Worm (Caenorhabditis elegans) whole organism, midembryonic: ENCODE results near the gene srab-7.

ENCODE experiments used
- T22C8.4 ChIP-seq: fragments of 200-800 bp; sonication (Bioruptor generic); IDR thresholded peaks from 2 replicates; pipeline ENCODE4 v1.3.6; 2022; ENCODE audit warnings: missing genetic modification characterization, missing compliant biosample characterization
- cog-1 ChIP-seq: sonication (generic microtip); optimal IDR thresholded peaks from 2 replicates; lab custom pipeline; 2016; ENCODE audit warnings: missing genetic modification characterization, missing compliant biosample characterization
- flt-1 ChIP-seq: fragments of 200-800 bp; sonication (Bioruptor generic); IDR thresholded peaks from 2 replicates; pipeline ENCODE4 v1.3.6; 2022; ENCODE audit warnings: missing genetic modification characterization, missing compliant biosample characterization
- klf-2 ChIP-seq: fragments of 200-800 bp; sonication (Bioruptor generic); conservative IDR thresholded peaks from 2 replicates; pipeline ENCODE4 v1.3.6; 2022; ENCODE audit warnings: missing genetic modification reagents, missing genetic modification characterization, missing compliant biosample characterization
- med-1 ChIP-seq: sonication (generic microtip); optimal IDR thresholded peaks from 2 replicates; lab custom pipeline; 2017; ENCODE audit warnings: missing genetic modification characterization, mild to moderate bottlenecking, missing compliant biosample characterization, antibody characterized with exemption, missing genetic modification reagents; ENCODE audit not compliant: insufficient read depth
- ref-1 ChIP-seq: fragments of 200-800 bp; sonication (Bioruptor generic); conservative IDR thresholded peaks from 2 replicates; pipeline ENCODE4 v1.3.6; 2022; ENCODE audit warnings: missing genetic modification reagents, missing genetic modification characterization, missing compliant biosample characterization
- tab-1 ChIP-seq: fragments of 200-800 bp; sonication (Bioruptor generic); IDR thresholded peaks from 2 replicates; pipeline ENCODE4 v1.3.6; 2022; ENCODE audit warnings: missing genetic modification characterization, missing compliant biosample characterization
- ztf-23 ChIP-seq: fragments of 200-800 bp; sonication (Bioruptor generic); IDR thresholded peaks from 2 replicates; pipeline ENCODE4 v1.3.6; 2022; ENCODE audit warnings: missing genetic modification reagents, missing genetic modification characterization, missing compliant biosample characterization
- ztf-29 ChIP-seq: fragments of 200-800 bp; sonication (Bioruptor generic); IDR thresholded peaks from 2 replicates; pipeline ENCODE4 v1.3.6; 2022; ENCODE audit warnings: missing genetic modification reagents, missing genetic modification characterization, missing compliant biosample characterization

The srab-7 gene

ce11 chrV:3176161-3176560, 21.2 kb upstream of the srab-7 start, which contains the start of gene srab-8:
srab-8 (plus strand) TSS chrV:3176461.
- no peak for TF ChIP-seq flt-1 (GFP tag; lab: Robert Waterston, UW)
- TF ChIP-seq T22C8.4 (GFP tag; lab: Robert Waterston, UW): no peak
- no peak for TF ChIP-seq tab-1 (GFP tag; lab: Robert Waterston, UW)
- TF ChIP-seq ztf-23: no peak
- TF ChIP-seq klf-2 (GFP tag; lab: Robert Waterston, UW): no peak
- TF ChIP-seq ztf-29 (GFP tag; lab: Robert Waterston, UW): no peak
- TF ChIP-seq ref-1 (GFP tag; lab: Robert Waterston, UW): no peak
- TF ChIP-seq cog-1 (tag; lab: Kevin White, UChicago): no peak
- TF ChIP-seq med-1 (GFP tag; lab: Kevin White, UChicago): no peak

ce11 chrV:3171625-3172024, 16.7 kb upstream of the srab-7 start:
- peak; percentile 57; the same call in 1 of the 2 replicates for TF ChIP-seq T22C8.4 (GFP tag; lab: Robert Waterston, UW)
- TF ChIP-seq med-1 (GFP tag; lab: Kevin White, UChicago): no peak
- no peak for TF ChIP-seq ref-1 (GFP tag; lab: Robert Waterston, UW)

ce11 chrV:3169838-3170237, 14.9 kb upstream of the srab-7 start, which contains the start of gene srbc-6:
srbc-6 (plus strand) TSS chrV:3170138.
- TF ChIP-seq cog-1 (tag; lab: Kevin White, UChicago) (no peak), klf-2 (GFP tag; lab: Robert Waterston, UW) (no peak), ztf-23 (no peak), ref-1 (GFP tag; lab: Robert Waterston, UW) (no peak), med-1 (GFP tag; lab: Kevin White, UChicago) (no peak), tab-1 (GFP tag; lab: Robert Waterston, UW) (no peak), ztf-29 (GFP tag; lab: Robert Waterston, UW) (no peak), T22C8.4 (GFP tag; lab: Robert Waterston, UW) (no peak), flt-1 (GFP tag; lab: Robert Waterston, UW) (no peak)

ce11 chrV:3168650-3169049, 13.7 kb upstream of the srab-7 start, which contains the start of gene C36C5.15:
C36C5.15 (minus strand) TSS chrV:3168750.
- TF ChIP-seq T22C8.4 (GFP tag; lab: Robert Waterston, UW) (no peak), tab-1 (GFP tag; lab: Robert Waterston, UW) (no peak), ztf-29 (GFP tag; lab: Robert Waterston, UW) (no peak), flt-1 (GFP tag; lab: Robert Waterston, UW) (no peak), ref-1 (GFP tag; lab: Robert Waterston, UW) (no peak), cog-1 (tag; lab: Kevin White, UChicago) (no peak), med-1 (GFP tag; lab: Kevin White, UChicago) (no peak), ztf-23 (no peak), klf-2 (GFP tag; lab: Robert Waterston, UW) (no peak)

- no peak for TF ChIP-seq ref-1 (GFP tag; lab: Robert Waterston, UW)
- TF ChIP-seq med-1 (GFP tag; lab: Kevin White, UChicago): no peak
- TF ChIP-seq ztf-23: no peak
- TF ChIP-seq cog-1 (tag; lab: Kevin White, UChicago): no peak
- TF ChIP-seq T22C8.4 (GFP tag; lab: Robert Waterston, UW): no peak
- TF ChIP-seq ztf-29 (GFP tag; lab: Robert Waterston, UW): no peak
- TF ChIP-seq klf-2 (GFP tag; lab: Robert Waterston, UW): no peak
- TF ChIP-seq flt-1 (GFP tag; lab: Robert Waterston, UW): no peak
- no peak for TF ChIP-seq tab-1 (GFP tag; lab: Robert Waterston, UW)
These were observed 11.3 kb upstream of the srab-7 start, which contains the start of gene C36C5.4 for ce11 chrV:3166260-3166659. C36C5.4 (plus strand) TSS chrV:3166560.

ce11 chrV:3165438-3165837, 10.5 kb upstream of the srab-7 start, which contains the start of gene C36C5.14:
C36C5.14 (minus strand) TSS chrV:3165538.
- no peak for TF ChIP-seq ztf-29 (GFP tag; lab: Robert Waterston, UW)
- no peak for TF ChIP-seq ztf-23
- no peak for TF ChIP-seq tab-1 (GFP tag; lab: Robert Waterston, UW)
- no peak for TF ChIP-seq klf-2 (GFP tag; lab: Robert Waterston, UW)
- no peak for TF ChIP-seq T22C8.4 (GFP tag; lab: Robert Waterston, UW)
- TF ChIP-seq ref-1 (GFP tag; lab: Robert Waterston, UW): no peak
- TF ChIP-seq med-1 (GFP tag; lab: Kevin White, UChicago): no peak
- TF ChIP-seq cog-1 (tag; lab: Kevin White, UChicago): no peak
- TF ChIP-seq flt-1 (GFP tag; lab: Robert Waterston, UW): no peak

- TF ChIP-seq ztf-23 (no peak), T22C8.4 (GFP tag; lab: Robert Waterston, UW) (no peak), med-1 (GFP tag; lab: Kevin White, UChicago) (no peak), flt-1 (GFP tag; lab: Robert Waterston, UW) (no peak), klf-2 (GFP tag; lab: Robert Waterston, UW) (no peak), tab-1 (GFP tag; lab: Robert Waterston, UW) (no peak), ztf-29 (GFP tag; lab: Robert Waterston, UW) (no peak), cog-1 (tag; lab: Kevin White, UChicago) (no peak), ref-1 (GFP tag; lab: Robert Waterston, UW) (no peak)
These were observed 8.2 kb upstream of the srab-7 start for ce11 chrV:3163143-3163542.

- TF ChIP-seq ztf-23 (no peak), ztf-29 (GFP tag; lab: Robert Waterston, UW) (no peak), ref-1 (GFP tag; lab: Robert Waterston, UW) (no peak), tab-1 (GFP tag; lab: Robert Waterston, UW) (no peak), klf-2 (GFP tag; lab: Robert Waterston, UW) (no peak)
These were observed 7.3 kb upstream of the srab-7 start for ce11 chrV:3162299-3162698.

ce11 chrV:3159252-3159651, 4.3 kb upstream of the srab-7 start, which contains the start of gene C36C5.12:
C36C5.12 (minus strand) TSS chrV:3159352.
- TF ChIP-seq ref-1 (GFP tag; lab: Robert Waterston, UW) (no peak), med-1 (GFP tag; lab: Kevin White, UChicago) (no peak), flt-1 (GFP tag; lab: Robert Waterston, UW) (no peak), T22C8.4 (GFP tag; lab: Robert Waterston, UW) (no peak), cog-1 (tag; lab: Kevin White, UChicago) (no peak), ztf-29 (GFP tag; lab: Robert Waterston, UW) (no peak), klf-2 (GFP tag; lab: Robert Waterston, UW) (no peak), tab-1 (GFP tag; lab: Robert Waterston, UW) (no peak), ztf-23 (no peak)
